Worm (Caenorhabditis elegans) whole organism, mixed stage, embryonic: ENCODE measurements around the gene B0272.4.

Experiments used
- lin-13 ChIP-seq: fragments of 150-350 bp; optimal IDR thresholded peaks from 2 replicates; lab custom pipeline; 2014; ENCODE audit warnings: missing biosample characterization, missing genetic modification characterization
- nhr-12 ChIP-seq: fragments of 150-350 bp; optimal IDR thresholded peaks from 2 replicates; lab custom pipeline; 2014; ENCODE audit warnings: missing biosample characterization, missing genetic modification characterization
- snpc-4 ChIP-seq: fragments of 150-350 bp; optimal IDR thresholded peaks from 2 replicates; lab custom pipeline; 2014; ENCODE audit warnings: missing biosample characterization, missing genetic modification characterization
- tbx-8 ChIP-seq: fragments of 200-800 bp; sonication (Bioruptor generic); optimal IDR thresholded peaks from 2 replicates; lab custom pipeline; 2018; ENCODE audit warnings: mild to moderate bottlenecking, missing genetic modification characterization, moderate library complexity, missing compliant biosample characterization

ce11 chrX:9417326-9417725 is 10.9 kb upstream of the B0272.4 start:
- TF ChIP-seq tbx-8 (GFP tag; lab: Kevin White, UChicago) (no peak), lin-13 (tag; lab: Kevin White, UChicago) (no peak), nhr-12 (tag; lab: Kevin White, UChicago) (no peak), snpc-4 (no peak)
